Worm (Caenorhabditis elegans) whole organism, L3 larva: ENCODE measurements around the gene F37C12.21.
A peak's percentile ranks its signal among the peaks of the same experiment; 100 is the strongest.

Source experiments
- R02D3.7 ChIP-seq: fragments of 150-350 bp; optimal IDR thresholded peaks from 2 replicates; lab custom pipeline; 2014; ENCODE audit warnings: missing biosample characterization, missing genetic modification characterization
- ZK546.5 ChIP-seq: sonication (generic microtip); optimal IDR thresholded peaks from 2 replicates; lab custom pipeline; 2017; ENCODE audit warnings: missing biosample characterization, missing genetic modification characterization
- aly-2 ChIP-seq: fragments of 150-350 bp; optimal IDR thresholded peaks from 2 replicates; lab custom pipeline; 2014; ENCODE audit warnings: missing biosample characterization, missing genetic modification characterization
- ama-1 ChIP-seq: fragments of 150-350 bp; optimal IDR thresholded peaks from 2 replicates; lab custom pipeline; 2018
- ceh-16 ChIP-seq: sonication (generic microtip); optimal IDR thresholded peaks from 2 replicates; lab custom pipeline; 2017; ENCODE audit warnings: missing biosample characterization, missing genetic modification characterization
- daf-12 ChIP-seq: fragments of 150-350 bp; optimal IDR thresholded peaks from 2 replicates; lab custom pipeline; 2014; ENCODE audit warnings: missing biosample characterization, missing genetic modification reagents, missing genetic modification characterization
- egl-27 ChIP-seq: sonication (generic microtip); optimal IDR thresholded peaks from 4 replicates; lab custom pipeline; 2017; ENCODE audit warnings: missing biosample characterization, missing genetic modification reagents, missing genetic modification characterization
- egl-5 ChIP-seq: fragments of 150-350 bp; optimal IDR thresholded peaks from 2 replicates; lab custom pipeline; 2017; ENCODE audit warnings: missing biosample characterization, missing genetic modification reagents, missing genetic modification characterization, inconsistent platforms
- elt-1 ChIP-seq: fragments of 150-350 bp; optimal IDR thresholded peaks from 2 replicates; lab custom pipeline; 2014; ENCODE audit warnings: missing biosample characterization, missing genetic modification characterization
- elt-2 ChIP-seq: sonication (generic microtip); optimal IDR thresholded peaks from 2 replicates; lab custom pipeline; 2016; ENCODE audit warnings: missing genetic modification reagents, mild to moderate bottlenecking, missing genetic modification characterization, missing compliant biosample characterization
- eor-1 ChIP-seq, 2 experiments: fragments of 150-350 bp; optimal IDR thresholded peaks; 2 replicates each; lab custom pipeline; 2014 to 2018; ENCODE audit warnings: missing biosample characterization in 2 of 2, missing genetic modification characterization in 2 of 2
- fkh-2 ChIP-seq: fragments of 150-350 bp; optimal IDR thresholded peaks from 2 replicates; lab custom pipeline; 2014; ENCODE audit warnings: missing biosample characterization, missing genetic modification reagents, missing genetic modification characterization
- hmg-11 ChIP-seq: sonication (generic microtip); optimal IDR thresholded peaks from 2 replicates; lab custom pipeline; 2016; ENCODE audit warnings: missing genetic modification characterization, missing compliant biosample characterization
- jun-1 ChIP-seq: fragments of 150-350 bp; optimal IDR thresholded peaks from 2 replicates; lab custom pipeline; 2014; ENCODE audit warnings: missing biosample characterization, missing genetic modification reagents, missing genetic modification characterization
- lin-15B ChIP-seq: fragments of 150-350 bp; optimal IDR thresholded peaks from 2 replicates; lab custom pipeline; 2014; ENCODE audit warnings: missing biosample characterization, missing genetic modification characterization
- lin-39 ChIP-seq: fragments of 150-350 bp; optimal IDR thresholded peaks from 2 replicates; lab custom pipeline; 2018; ENCODE audit warnings: missing biosample characterization, missing genetic modification reagents, missing genetic modification characterization
- lsy-12 ChIP-seq: sonication (generic microtip); optimal IDR thresholded peaks from 2 replicates; lab custom pipeline; 2016; ENCODE audit warnings: mild to moderate bottlenecking, missing genetic modification characterization, missing compliant biosample characterization
- mml-1 ChIP-seq: fragments of 150-350 bp; sonication (generic microtip); optimal IDR thresholded peaks from 3 replicates; lab custom pipeline; 2014; ENCODE audit warnings: missing biosample characterization, missing genetic modification characterization
- nfya-1 ChIP-seq: sonication (generic microtip); optimal IDR thresholded peaks from 2 replicates; lab custom pipeline; 2017; ENCODE audit warnings: missing genetic modification characterization, mild to moderate bottlenecking, missing compliant biosample characterization, antibody characterized with exemption, moderate library complexity; ENCODE audit not compliant: insufficient read depth
- nhr-11 ChIP-seq: fragments of 150-350 bp; optimal IDR thresholded peaks from 2 replicates; lab custom pipeline; 2014; ENCODE audit warnings: missing biosample characterization, missing genetic modification characterization
- nhr-12 ChIP-seq: fragments of 150-350 bp; optimal IDR thresholded peaks from 2 replicates; lab custom pipeline; 2014; ENCODE audit warnings: missing biosample characterization, missing genetic modification characterization
- nhr-237 ChIP-seq: fragments of 150-350 bp; optimal IDR thresholded peaks from 2 replicates; lab custom pipeline; 2014; ENCODE audit warnings: missing biosample characterization, missing genetic modification characterization
- nhr-28 ChIP-seq: fragments of 150-350 bp; optimal IDR thresholded peaks from 2 replicates; lab custom pipeline; 2014; ENCODE audit warnings: missing biosample characterization, missing genetic modification characterization
- nhr-43 ChIP-seq: sonication (generic microtip); optimal IDR thresholded peaks from 2 replicates; lab custom pipeline; 2016; ENCODE audit warnings: mild to moderate bottlenecking, missing genetic modification characterization, missing compliant biosample characterization; ENCODE audit not compliant: poor library complexity, severe bottlenecking
- nhr-67 ChIP-seq: fragments of 150-350 bp; optimal IDR thresholded peaks from 2 replicates; lab custom pipeline; 2014; ENCODE audit warnings: missing biosample characterization, missing genetic modification characterization
- nhr-76 ChIP-seq: fragments of 150-350 bp; sonication (generic microtip); optimal IDR thresholded peaks from 5 replicates; lab custom pipeline; 2014; ENCODE audit warnings: missing biosample characterization, missing genetic modification characterization
- pha-4 ChIP-seq: fragments of 150-350 bp; optimal IDR thresholded peaks from 2 replicates; lab custom pipeline; 2014; ENCODE audit warnings: missing biosample characterization, missing genetic modification reagents, missing genetic modification characterization
- pqm-1 ChIP-seq: fragments of 150-350 bp; optimal IDR thresholded peaks from 2 replicates; lab custom pipeline; 2017; ENCODE audit warnings: missing biosample characterization, missing genetic modification characterization, inconsistent platforms
- sea-2 ChIP-seq: fragments of 150-350 bp; sonication (generic microtip); optimal IDR thresholded peaks from 4 replicates; lab custom pipeline; 2014; ENCODE audit warnings: missing biosample characterization, missing genetic modification reagents, missing genetic modification characterization
- skn-1 ChIP-seq: fragments of 150-350 bp; optimal IDR thresholded peaks from 2 replicates; lab custom pipeline; 2014; ENCODE audit warnings: missing biosample characterization, missing genetic modification characterization
- snpc-4 ChIP-seq: fragments of 150-350 bp; optimal IDR thresholded peaks from 2 replicates; lab custom pipeline; 2014; ENCODE audit warnings: missing biosample characterization, missing genetic modification characterization
- tbx-2 ChIP-seq: sonication (generic microtip); optimal IDR thresholded peaks from 2 replicates; lab custom pipeline; 2016; ENCODE audit warnings: mild to moderate bottlenecking, missing genetic modification characterization, missing compliant biosample characterization
- unc-39 ChIP-seq: sonication (generic microtip); optimal IDR thresholded peaks from 4 replicates; lab custom pipeline; 2017; ENCODE audit warnings: missing biosample characterization, missing genetic modification characterization
- unc-62 ChIP-seq: fragments of 150-350 bp; sonication (generic microtip); optimal IDR thresholded peaks from 4 replicates; lab custom pipeline; 2014; ENCODE audit warnings: missing biosample characterization, missing genetic modification reagents, missing genetic modification characterization
- zag-1 ChIP-seq: fragments of 150-350 bp; optimal IDR thresholded peaks from 2 replicates; lab custom pipeline; 2014; ENCODE audit warnings: missing biosample characterization, missing genetic modification characterization
- ztf-11 ChIP-seq: fragments of 150-350 bp; optimal IDR thresholded peaks from 2 replicates; lab custom pipeline; 2014; ENCODE audit warnings: missing biosample characterization, missing genetic modification characterization
- ztf-4 ChIP-seq: fragments of 150-350 bp; optimal IDR thresholded peaks from 2 replicates; lab custom pipeline; 2014; ENCODE audit warnings: missing biosample characterization, missing genetic modification characterization

The F37C12.21 gene

ce11 chrIII:7215532-7215931, 27.4 kb downstream of the F37C12.21 start:
- no peak for TF ChIP-seq ztf-11 (tag; lab: Kevin White, UChicago)
- no peak for TF ChIP-seq nhr-43
- peak; percentile 16 for TF ChIP-seq lin-39
- no peak for TF ChIP-seq unc-39 (tag; lab: Kevin White, UChicago)
- no peak for TF ChIP-seq eor-1 (tag; optimal IDR thresholded peaks at IDR 0.05; lab: Kevin White, UChicago)
- no peak for TF ChIP-seq jun-1 (tag; lab: Kevin White, UChicago)
- TF ChIP-seq, all 47 proteins: peak for 1

DNA sequence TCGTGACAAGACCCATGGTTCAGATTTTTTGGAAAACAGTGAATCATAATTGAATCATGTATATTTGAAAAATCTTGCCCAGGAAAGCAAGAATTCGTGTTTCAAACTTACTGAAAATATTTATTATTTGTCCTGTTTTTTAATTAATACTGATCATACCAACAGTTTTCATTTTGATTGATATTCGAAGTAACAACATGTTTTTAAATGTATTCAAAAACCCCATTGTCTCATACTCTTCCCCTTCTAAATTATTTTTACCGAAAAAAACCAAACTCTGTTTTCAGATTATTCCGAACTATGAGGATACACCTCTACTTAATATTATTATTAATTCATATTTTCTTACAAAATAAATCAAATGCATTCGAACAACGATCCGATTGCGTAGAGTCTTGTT, 28.1 kb downstream of the F37C12.21 start, which contains the start of gene R151.1:
TSS of gene R151.1 (plus strand) at position 301 of the 400 bp plus-strand sequence.
- no peak for TF ChIP-seq R02D3.7 (tag; lab: Kevin White, UChicago)

DNA sequence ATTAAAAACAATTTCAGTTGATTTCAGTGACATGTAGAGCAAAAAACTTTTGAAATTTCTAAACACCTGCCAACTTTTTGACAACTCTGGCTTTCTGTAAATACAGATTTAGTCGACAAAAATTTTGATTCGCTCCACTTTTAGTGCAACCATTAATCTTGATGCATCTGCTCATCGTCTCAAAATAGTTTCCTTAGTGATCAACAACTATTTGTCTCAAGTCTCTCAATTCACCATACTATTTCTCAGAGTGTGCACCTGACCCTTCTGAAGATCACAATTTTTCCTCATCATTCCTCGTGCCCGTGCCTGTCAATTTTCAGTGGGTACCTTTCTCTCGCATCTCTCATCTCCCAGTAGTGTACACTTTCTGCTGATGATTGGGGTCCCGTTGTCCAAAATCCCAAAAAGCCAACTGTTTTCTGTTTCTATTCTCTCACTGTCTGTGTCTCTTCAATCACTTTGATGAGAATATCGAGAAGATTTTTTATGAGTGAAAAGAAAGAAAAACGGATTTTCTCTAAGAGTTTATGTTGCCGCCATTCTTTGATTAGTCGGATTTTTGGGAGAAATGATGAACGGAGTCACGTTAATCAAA, 28.9 kb downstream of the F37C12.21 start:
- TF ChIP-seq lin-15B (peak; percentile 38), unc-39 (tag; lab: Kevin White, UChicago) (no peak), nhr-237 (tag; lab: Kevin White, UChicago) (no peak), egl-5 (peak; percentile 3), ztf-4 (no peak), unc-62 (GFP tag; lab: Kevin White, UChicago) (peak; percentile 48), ama-1 (lab: Kevin White, UChicago) (no peak), sea-2 (GFP tag; lab: Kevin White, UChicago) (no peak), daf-12 (tag; lab: Kevin White, UChicago) (no peak), mml-1 (no peak), nfya-1 (tag; lab: Kevin White, UChicago) (peak; percentile 34), nhr-11 (tag; lab: Kevin White, UChicago) (peak; percentile 12), fkh-2 (tag; lab: Kevin White, UChicago) (peak; percentile 33), skn-1 (tag; lab: Kevin White, UChicago) (no peak)

ce11 chrIII:7221103-7221502, 32.9 kb downstream of the F37C12.21 start:
- no peak for TF ChIP-seq snpc-4 (tag; lab: Kevin White, UChicago)
- no peak for TF ChIP-seq ceh-16 (tag; lab: Kevin White, UChicago)
- TF ChIP-seq nhr-237 (tag; lab: Kevin White, UChicago) = no peak
- TF ChIP-seq nfya-1 (tag; lab: Kevin White, UChicago) = no peak
- no peak for TF ChIP-seq pqm-1 (tag; lab: Kevin White, UChicago)
- no peak for TF ChIP-seq nhr-28 (tag; lab: Kevin White, UChicago)
- no peak for TF ChIP-seq nhr-43
- TF ChIP-seq zag-1 (tag; lab: Kevin White, UChicago) = no peak
- no peak for TF ChIP-seq nhr-76
- no peak for TF ChIP-seq daf-12 (tag; lab: Kevin White, UChicago)
- TF ChIP-seq skn-1 (tag; lab: Kevin White, UChicago) = no peak
- TF ChIP-seq pha-4 = no peak
- no peak for TF ChIP-seq tbx-2
- no peak for TF ChIP-seq ztf-4
- no peak for TF ChIP-seq jun-1 (tag; lab: Kevin White, UChicago)
- TF ChIP-seq nhr-12 (tag; lab: Kevin White, UChicago) = no peak

ce11 chrIII:7223029-7223428, 34.9 kb downstream of the F37C12.21 start, which contains the start of gene der-2:
TSS of gene der-2 (minus strand) at chrIII:7223129.
- TF ChIP-seq tbx-2 (no peak), elt-2 (tag; lab: Kevin White, UChicago) (no peak), ama-1 (lab: Kevin White, UChicago) (no peak), unc-62 (GFP tag; lab: Kevin White, UChicago) (no peak), R02D3.7 (tag; lab: Kevin White, UChicago) (no peak), lsy-12 (tag; lab: Kevin White, UChicago) (no peak), egl-27 (tag; lab: Kevin White, UChicago) (no peak)

DNA sequence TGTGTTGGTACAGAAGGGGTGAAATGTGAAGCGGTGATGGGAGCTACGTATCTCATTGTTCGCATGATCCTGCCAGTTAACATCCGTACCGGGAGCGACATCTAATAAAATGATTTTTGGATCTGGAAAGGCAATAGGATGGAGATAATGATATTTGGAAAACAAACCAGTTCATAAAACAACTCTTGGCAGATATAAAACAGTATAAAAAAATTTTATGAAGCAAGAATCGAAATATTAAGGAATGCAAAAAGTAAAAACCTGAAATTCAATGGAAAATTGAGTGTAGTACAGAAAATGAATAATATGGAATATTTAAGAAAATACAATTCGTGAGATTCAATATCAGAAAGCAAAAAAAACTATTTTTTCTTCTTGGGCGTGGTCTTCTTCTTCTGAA, 38.5 kb downstream of the F37C12.21 start, which contains the start of gene hsp-75:
TSS of gene hsp-75 (minus strand) at position 101 of the 400 bp plus-strand sequence.
- TF ChIP-seq ztf-4 (no peak), aly-2 (no peak), pqm-1 (tag; lab: Kevin White, UChicago) (no peak), nhr-67 (tag; lab: Kevin White, UChicago) (no peak), hmg-11 (tag; lab: Kevin White, UChicago) (no peak), skn-1 (tag; lab: Kevin White, UChicago) (no peak), ama-1 (lab: Kevin White, UChicago) (no peak), sea-2 (GFP tag; lab: Kevin White, UChicago) (no peak), ZK546.5 (tag; lab: Kevin White, UChicago) (no peak), egl-27 (tag; lab: Kevin White, UChicago) (no peak), zag-1 (tag; lab: Kevin White, UChicago) (no peak), ceh-16 (tag; lab: Kevin White, UChicago) (no peak), elt-1 (tag; lab: Kevin White, UChicago) (no peak)
